Fruit fly (Drosophila melanogaster) whole organism, larva: ENCODE results near the gene alpha-PheRS.
A peak's percentile ranks its signal among the peaks of the same experiment; 100 is the strongest.

ENCODE experiments used
- noc ChIP-seq: fragments of 200-800 bp; sonication (Bioruptor generic); optimal IDR thresholded peaks from 3 replicates; lab custom pipeline; 2019; ENCODE audit warnings: missing biosample characterization, mild to moderate bottlenecking, missing genetic modification characterization, moderate library complexity

alpha-PheRS gene

DNA sequence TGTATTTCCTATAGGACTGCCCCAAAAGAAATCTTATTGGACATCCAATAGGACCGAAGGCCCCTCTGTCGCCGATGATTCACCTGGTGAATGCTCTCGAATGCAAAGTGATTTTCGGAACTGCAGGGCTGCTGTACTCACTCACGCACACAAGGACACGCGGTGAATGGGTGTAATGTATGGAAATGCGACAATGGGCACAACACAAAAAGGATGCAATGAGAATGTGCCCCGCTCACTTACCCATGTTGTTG lies 44.6 kb downstream of the alpha-PheRS start:
- TF ChIP-seq noc = no peak

DNA sequence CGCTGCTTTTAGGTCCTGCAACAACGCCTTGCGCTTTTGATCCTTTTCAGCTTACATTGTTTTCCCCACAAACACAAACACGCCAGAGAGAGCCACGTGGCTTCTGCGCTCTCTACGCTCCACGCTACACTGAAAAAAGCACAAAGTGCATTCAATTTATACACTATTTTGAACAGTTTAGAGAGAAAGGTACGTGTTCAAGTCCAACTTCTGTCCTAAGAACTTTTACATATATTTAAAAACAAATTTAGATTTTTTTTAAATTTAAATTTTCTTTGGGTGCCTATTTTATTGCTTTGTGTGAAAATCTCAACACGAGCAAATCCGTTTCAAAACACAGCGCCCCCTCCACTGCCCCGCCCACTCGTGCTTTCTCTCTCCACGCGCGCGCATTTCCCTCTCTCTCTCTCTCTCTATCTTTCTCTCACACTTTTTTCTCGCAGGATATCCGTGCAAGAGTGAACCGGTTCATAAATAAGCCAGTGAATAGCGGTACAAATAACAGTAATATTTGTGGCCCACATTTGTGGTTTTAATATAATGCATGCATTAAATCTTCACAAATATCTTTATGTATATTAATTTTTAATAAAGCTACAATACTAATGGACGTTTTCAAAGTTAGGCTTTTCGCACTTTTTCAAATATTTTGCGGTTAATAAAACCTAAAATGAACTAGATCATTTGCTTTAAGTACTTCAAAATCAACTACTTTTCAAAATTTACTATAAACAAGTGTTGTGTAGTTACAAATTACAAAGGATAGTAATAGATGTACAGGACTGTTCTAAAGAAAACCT lies 45.2 kb downstream of the alpha-PheRS start:
- peak; percentile 14 for TF ChIP-seq noc
